Fruit fly (Drosophila melanogaster): Measurements from ENCODE around the gene thoc7.

Gene thoc7

DNA sequence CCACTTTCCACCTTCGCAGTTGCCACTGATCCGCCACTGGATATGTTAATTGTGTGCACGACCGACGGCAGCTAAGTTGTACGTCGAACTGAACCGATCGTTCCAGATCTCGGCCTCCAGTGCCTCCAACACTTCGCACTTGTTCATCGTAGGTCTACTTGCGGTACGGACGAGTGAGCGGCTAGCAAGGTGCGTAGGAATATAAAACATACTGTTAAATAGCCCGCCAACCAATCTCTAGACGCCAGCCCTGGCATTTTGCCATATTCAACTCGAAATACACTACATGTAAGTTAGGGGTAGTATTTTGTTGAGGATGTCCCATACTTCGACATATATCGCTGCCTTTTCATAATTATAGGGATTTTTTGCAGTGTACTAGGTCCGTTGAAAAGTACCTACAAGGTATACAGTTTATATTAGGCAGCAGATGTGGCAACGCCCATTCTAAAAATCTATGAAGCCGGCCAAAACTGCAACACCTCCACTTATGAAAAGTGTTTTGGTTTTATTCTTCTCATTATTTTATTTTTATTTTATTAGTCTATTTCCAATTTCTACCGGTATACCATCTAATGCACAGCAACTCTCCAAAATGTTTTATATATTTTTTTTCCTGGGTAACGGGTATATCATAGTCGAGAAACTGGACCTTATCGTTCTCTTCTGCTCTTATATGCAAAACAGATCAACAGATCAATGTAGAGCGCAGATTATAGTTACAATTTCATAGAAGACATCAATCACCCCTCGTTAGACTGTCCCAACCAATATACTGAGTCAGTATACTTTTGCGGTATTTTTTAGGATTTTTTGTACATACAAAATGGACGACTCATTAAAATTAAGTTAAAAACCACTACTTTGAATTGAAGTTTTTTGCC, 10.8 kb upstream of the thoc7 start, which contains the start of the genes pyx and CG33229:
TSS of gene pyx (minus strand) at position 51 of the 884 bp plus-strand sequence.
TSS of gene CG33229 (plus strand) at position 834 of the 884 bp plus-strand sequence.
- TF ChIP-seq Clk (GFP tag; optimal IDR thresholded peaks at IDR 0.05), result peak; percentile 40
- no peak for TF ChIP-seq cnc (optimal IDR thresholded peaks at IDR 0.05)
- TF ChIP-seq CG1620 (GFP tag; optimal IDR thresholded peaks at IDR 0.05), result peak; percentile 75
- peak; percentile 72 for TF ChIP-seq bab1 (GFP tag; optimal IDR thresholded peaks at IDR 0.05)
- TF ChIP-seq CG7101 (tag; optimal IDR thresholded peaks at IDR 0.05), result peak; percentile 74
- peak; percentile 79 for TF ChIP-seq CG11617 (GFP tag; optimal IDR thresholded peaks at IDR 0.05)
- no peak for TF ChIP-seq cic (GFP tag; optimal IDR thresholded peaks at IDR 0.05)
- peak; percentile 58 for TF ChIP-seq tj (GFP tag; optimal IDR thresholded peaks at IDR 0.05)
- TF ChIP-seq Mnt (GFP tag; optimal IDR thresholded peaks at IDR 0.05), result peak; percentile 52
- TF ChIP-seq kay (GFP tag; ENCODE audit: borderline replicate concordance), result no peak
- TF ChIP-seq toe (GFP tag; optimal IDR thresholded peaks at IDR 0.05), result peak; percentile 91
- TF ChIP-seq ovo (GFP tag; optimal IDR thresholded peaks at IDR 0.05), result peak; percentile 79
- TF ChIP-seq CG12768 (GFP tag; optimal IDR thresholded peaks at IDR 0.05), result peak; percentile 86
- TF ChIP-seq CG5204 (GFP tag; optimal IDR thresholded peaks at IDR 0.05), result no peak
- TF ChIP-seq pad (GFP tag; optimal IDR thresholded peaks at IDR 0.05), result peak; percentile 64
- TF ChIP-seq Crg-1 (GFP tag; optimal IDR thresholded peaks at IDR 0.05), result peak; percentile 73
- peak; percentile 80 for TF ChIP-seq CG7045 (GFP tag; optimal IDR thresholded peaks at IDR 0.05)
- TF ChIP-seq CG33017 (tag; optimal IDR thresholded peaks at IDR 0.05), result peak; percentile 63
- TF ChIP-seq CG14711 (tag; optimal IDR thresholded peaks at IDR 0.05), result peak; percentile 18
- TF ChIP-seq Hr96 (GFP tag; optimal IDR thresholded peaks at IDR 0.05), result peak; percentile 84

DNA sequence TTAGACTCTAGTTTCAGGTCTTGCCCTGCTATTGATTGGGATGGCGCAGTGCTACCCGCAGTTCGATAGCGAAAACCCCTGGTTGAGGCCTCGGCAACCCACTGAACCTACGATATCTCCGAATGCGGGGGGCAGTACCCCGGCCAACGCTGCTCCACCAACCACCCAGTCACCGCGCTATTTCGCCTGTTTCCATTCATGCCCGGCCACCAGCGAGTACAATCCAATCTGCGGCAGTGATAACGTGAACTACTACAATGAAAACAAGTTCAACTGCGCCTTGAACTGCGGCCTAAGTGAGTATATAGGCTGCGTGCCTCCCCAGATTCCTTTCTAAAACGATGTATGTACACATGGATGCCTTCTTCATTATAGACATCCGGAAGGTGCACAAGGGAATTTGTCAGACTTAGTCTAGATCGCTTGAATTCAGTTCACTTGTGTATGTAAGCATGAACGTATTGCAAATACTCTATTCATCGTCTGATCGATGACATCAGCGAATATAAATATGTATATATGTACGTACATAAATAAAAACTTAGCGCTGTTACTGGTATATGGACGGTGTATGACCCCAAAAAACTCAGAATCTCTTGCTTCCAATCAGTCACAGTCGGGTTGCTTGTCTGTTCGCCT, 5.1 kb upstream of the thoc7 start, which contains the start of gene CG13877:
TSS of gene CG13877 (plus strand) at position 589 of the 639 bp plus-strand sequence.
- TF ChIP-seq CG7045 (GFP tag; optimal IDR thresholded peaks at IDR 0.05) (no peak), cic (GFP tag; optimal IDR thresholded peaks at IDR 0.05) (peak; percentile 88)

DNA sequence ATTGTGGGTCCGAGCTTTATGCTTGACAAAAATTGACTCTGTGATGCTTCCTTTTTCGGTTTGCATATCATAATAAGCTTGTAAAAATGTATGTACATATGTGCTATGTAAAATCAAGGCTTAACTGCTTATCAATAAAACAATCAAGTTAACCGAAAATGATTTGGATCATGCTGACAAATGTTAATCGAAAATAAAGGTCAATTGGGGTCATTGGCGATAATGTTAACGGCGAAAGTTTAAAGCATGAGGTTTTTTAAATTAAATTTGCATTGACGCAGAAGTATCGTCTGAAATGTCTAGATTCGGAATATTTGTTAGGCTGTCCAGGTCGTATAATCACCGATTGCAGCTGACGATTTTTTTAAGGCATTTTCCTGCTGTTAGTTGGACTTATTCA, 3.8 kb upstream of the thoc7 start, which contains the start of gene Kaz1-ORFB:
TSS of gene Kaz1-ORFB (plus strand) at position 301 of the 400 bp plus-strand sequence.
- TF ChIP-seq pad (GFP tag; optimal IDR thresholded peaks at IDR 0.05) (no peak), tj (GFP tag; optimal IDR thresholded peaks at IDR 0.05) (no peak), kay (GFP tag; ENCODE audit: borderline replicate concordance) (no peak), Clk (GFP tag; optimal IDR thresholded peaks at IDR 0.05) (no peak), CG33017 (tag; optimal IDR thresholded peaks at IDR 0.05) (no peak), toe (GFP tag; optimal IDR thresholded peaks at IDR 0.05) (no peak), CG11617 (GFP tag; optimal IDR thresholded peaks at IDR 0.05) (no peak), CG12768 (GFP tag; optimal IDR thresholded peaks at IDR 0.05) (no peak), Mnt (GFP tag; optimal IDR thresholded peaks at IDR 0.05) (no peak), CG7045 (GFP tag; optimal IDR thresholded peaks at IDR 0.05) (no peak), Hr96 (GFP tag; optimal IDR thresholded peaks at IDR 0.05) (no peak), bab1 (GFP tag; optimal IDR thresholded peaks at IDR 0.05) (no peak), CG7101 (tag; optimal IDR thresholded peaks at IDR 0.05) (no peak), cic (GFP tag; optimal IDR thresholded peaks at IDR 0.05) (no peak), CG14711 (tag; optimal IDR thresholded peaks at IDR 0.05) (no peak)

DNA sequence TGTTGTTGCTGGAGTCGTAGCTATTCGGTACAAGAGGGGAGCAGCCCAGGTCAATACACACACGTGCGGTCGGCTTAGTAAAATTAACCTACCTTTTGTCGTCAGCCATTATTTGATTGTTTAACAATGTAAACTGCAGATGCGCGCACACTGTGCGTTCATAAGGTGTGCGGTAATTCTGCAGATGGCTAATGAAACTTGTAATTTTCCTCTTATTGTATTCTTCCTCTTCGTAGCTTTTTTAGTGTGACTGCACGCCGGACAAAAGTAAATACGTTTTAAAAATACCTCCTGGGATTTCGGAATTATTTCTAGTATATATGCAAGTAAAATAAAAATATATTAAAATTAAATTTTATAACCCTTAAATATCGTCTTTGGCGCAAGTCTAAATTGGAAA, 1.3 kb downstream of the thoc7 start, which contains the start of gene Prp4k:
TSS of gene Prp4k (minus strand) at position 258 of the 400 bp plus-strand sequence.
- TF ChIP-seq bab1 (GFP tag; optimal IDR thresholded peaks at IDR 0.05), result peak; percentile 36
- TF ChIP-seq Mnt (GFP tag; optimal IDR thresholded peaks at IDR 0.05), result peak; percentile 82
- no peak for TF ChIP-seq ovo (GFP tag; optimal IDR thresholded peaks at IDR 0.05)

DNA sequence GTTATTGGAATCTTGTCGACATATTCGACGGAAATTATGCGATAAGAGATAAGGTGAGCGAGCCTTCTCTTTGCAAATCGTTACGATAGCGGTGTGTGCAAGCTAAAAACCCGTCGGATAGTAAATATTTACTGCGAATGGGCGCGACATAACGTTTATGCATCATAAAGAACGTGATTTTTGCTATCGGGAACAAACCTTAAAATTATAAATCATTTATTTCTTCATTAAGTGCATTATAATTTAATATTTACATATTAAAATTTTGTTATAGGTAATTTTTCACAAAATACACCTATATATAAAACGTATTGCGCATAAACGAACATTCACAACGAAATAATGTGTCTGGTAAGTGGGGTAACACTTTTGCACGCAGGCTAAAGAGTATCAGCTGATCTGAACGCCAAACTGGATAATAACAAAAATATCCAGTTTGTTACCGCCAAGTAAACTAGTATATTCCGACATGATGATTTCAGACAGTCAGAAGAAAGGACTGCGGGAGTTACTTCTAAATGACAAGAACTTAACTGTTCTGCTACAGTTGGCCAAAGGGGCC, 6.7 kb downstream of the thoc7 start, which contains the start of the genes Gk1 and CG13876:
TSS of gene Gk1 (minus strand) at position 122 of the 562 bp plus-strand sequence.
TSS of gene CG13876 (plus strand) at position 412 of the 562 bp plus-strand sequence.
- TF ChIP-seq CG33017 (tag; optimal IDR thresholded peaks at IDR 0.05), result peak; percentile 99
- no peak for TF ChIP-seq toe (GFP tag; optimal IDR thresholded peaks at IDR 0.05)
- peak; percentile 98 for TF ChIP-seq CG11617 (GFP tag; optimal IDR thresholded peaks at IDR 0.05)
- TF ChIP-seq Mnt (GFP tag; optimal IDR thresholded peaks at IDR 0.05), result peak; percentile 90
- TF ChIP-seq ovo (GFP tag; optimal IDR thresholded peaks at IDR 0.05), result peak; percentile 90
- TF ChIP-seq Crg-1 (GFP tag; optimal IDR thresholded peaks at IDR 0.05), result peak; percentile 91
- TF ChIP-seq CG5204 (GFP tag; optimal IDR thresholded peaks at IDR 0.05), result no peak
- TF ChIP-seq tj (GFP tag; optimal IDR thresholded peaks at IDR 0.05), result peak; percentile 92
- peak; percentile 97 for TF ChIP-seq CG14711 (tag; optimal IDR thresholded peaks at IDR 0.05)
- TF ChIP-seq kay (GFP tag; ENCODE audit: borderline replicate concordance), result no peak
- peak; percentile 99 for TF ChIP-seq CG7101 (tag; optimal IDR thresholded peaks at IDR 0.05)
- TF ChIP-seq Hr96 (GFP tag; optimal IDR thresholded peaks at IDR 0.05), result no peak
- peak; percentile 98 for TF ChIP-seq CG7045 (GFP tag; optimal IDR thresholded peaks at IDR 0.05)
- peak; percentile 97 for TF ChIP-seq CG12768 (GFP tag; optimal IDR thresholded peaks at IDR 0.05)
- TF ChIP-seq pad (GFP tag; optimal IDR thresholded peaks at IDR 0.05), result peak; percentile 89
- TF ChIP-seq CG1620 (GFP tag; optimal IDR thresholded peaks at IDR 0.05), result peak; percentile 86
- TF ChIP-seq Clk (GFP tag; optimal IDR thresholded peaks at IDR 0.05), result peak; percentile 95
- peak; percentile 97 for TF ChIP-seq cic (GFP tag; optimal IDR thresholded peaks at IDR 0.05)
- TF ChIP-seq cnc (optimal IDR thresholded peaks at IDR 0.05), result no peak
- peak; percentile 99 for TF ChIP-seq bab1 (GFP tag; optimal IDR thresholded peaks at IDR 0.05)
